Worm (Caenorhabditis elegans) whole organism, L2 larva: ENCODE results near the gene F13H8.6.

Experiments used
- ZK546.5 ChIP-seq: sonication (generic microtip); optimal IDR thresholded peaks from 2 replicates; lab custom pipeline; 2017; ENCODE audit warnings: missing biosample characterization, missing genetic modification characterization
- alr-1 ChIP-seq: fragments of 150-350 bp; optimal IDR thresholded peaks from 2 replicates; lab custom pipeline; 2014; ENCODE audit warnings: missing biosample characterization, missing genetic modification characterization
- nhr-77 ChIP-seq: fragments of 150-350 bp; optimal IDR thresholded peaks from 2 replicates; lab custom pipeline; 2014; ENCODE audit warnings: missing biosample characterization, missing genetic modification characterization
- unc-62 ChIP-seq: fragments of 150-350 bp; optimal IDR thresholded peaks from 2 replicates; lab custom pipeline; 2014; ENCODE audit warnings: missing biosample characterization, missing genetic modification reagents, missing genetic modification characterization

ce11 chrII:6241758-6242157 lies 45.0 kb downstream of the F13H8.6 start, which contains the start of gene T24H7.8:
- no peak for TF ChIP-seq nhr-77 (tag; lab: Kevin White, UChicago)
- no peak for TF ChIP-seq ZK546.5 (tag; lab: Kevin White, UChicago)
- TF ChIP-seq unc-62 (GFP tag; lab: Kevin White, UChicago): no peak
- no peak for TF ChIP-seq alr-1
